Worm (Caenorhabditis elegans) whole organism, L3 larva: ENCODE data around the gene snap-29.

Experiments used
- R02D3.7 ChIP-seq: fragments of 150-350 bp; optimal IDR thresholded peaks from 2 replicates; lab custom pipeline; 2014; ENCODE audit warnings: missing biosample characterization, missing genetic modification characterization
- ZK546.5 ChIP-seq: sonication (generic microtip); optimal IDR thresholded peaks from 2 replicates; lab custom pipeline; 2017; ENCODE audit warnings: missing biosample characterization, missing genetic modification characterization
- aly-2 ChIP-seq: fragments of 150-350 bp; optimal IDR thresholded peaks from 2 replicates; lab custom pipeline; 2014; ENCODE audit warnings: missing biosample characterization, missing genetic modification characterization
- ama-1 ChIP-seq: fragments of 150-350 bp; optimal IDR thresholded peaks from 2 replicates; lab custom pipeline; 2018
- ceh-16 ChIP-seq: sonication (generic microtip); optimal IDR thresholded peaks from 2 replicates; lab custom pipeline; 2017; ENCODE audit warnings: missing biosample characterization, missing genetic modification characterization
- ceh-28 ChIP-seq: fragments of 150-350 bp; optimal IDR thresholded peaks from 2 replicates; lab custom pipeline; 2014; ENCODE audit warnings: missing biosample characterization, missing genetic modification reagents, missing genetic modification characterization
- ceh-82 ChIP-seq: fragments of 150-350 bp; optimal IDR thresholded peaks from 2 replicates; lab custom pipeline; 2014; ENCODE audit warnings: missing biosample characterization, missing genetic modification characterization
- daf-12 ChIP-seq: fragments of 150-350 bp; optimal IDR thresholded peaks from 2 replicates; lab custom pipeline; 2014; ENCODE audit warnings: missing biosample characterization, missing genetic modification reagents, missing genetic modification characterization
- egl-27 ChIP-seq: sonication (generic microtip); optimal IDR thresholded peaks from 4 replicates; lab custom pipeline; 2017; ENCODE audit warnings: missing biosample characterization, missing genetic modification reagents, missing genetic modification characterization
- egl-5 ChIP-seq: fragments of 150-350 bp; optimal IDR thresholded peaks from 2 replicates; lab custom pipeline; 2017; ENCODE audit warnings: missing biosample characterization, missing genetic modification reagents, missing genetic modification characterization, inconsistent platforms
- elt-1 ChIP-seq: fragments of 150-350 bp; optimal IDR thresholded peaks from 2 replicates; lab custom pipeline; 2014; ENCODE audit warnings: missing biosample characterization, missing genetic modification characterization
- elt-2 ChIP-seq: sonication (generic microtip); optimal IDR thresholded peaks from 2 replicates; lab custom pipeline; 2016; ENCODE audit warnings: missing genetic modification reagents, mild to moderate bottlenecking, missing genetic modification characterization, missing compliant biosample characterization
- elt-3 ChIP-seq, 3 experiments: fragments of 150-350 bp in 1 of 3; sonication (generic microtip) in 2 of 3; optimal IDR thresholded peaks; 2 replicates in 2 of 3; 4 replicates in 1 of 3; lab custom pipeline; 2014 to 2017; ENCODE audit warnings: missing biosample characterization in 3 of 3, missing genetic modification characterization in 3 of 3
- eor-1 ChIP-seq, 2 experiments: fragments of 150-350 bp; optimal IDR thresholded peaks; 2 replicates each; lab custom pipeline; 2014 to 2018; ENCODE audit warnings: missing biosample characterization in 2 of 2, missing genetic modification characterization in 2 of 2
- fkh-10 ChIP-seq: sonication (generic microtip); optimal IDR thresholded peaks from 2 replicates; lab custom pipeline; 2017; ENCODE audit warnings: missing biosample characterization, missing genetic modification reagents, missing genetic modification characterization
- fkh-2 ChIP-seq: fragments of 150-350 bp; optimal IDR thresholded peaks from 2 replicates; lab custom pipeline; 2014; ENCODE audit warnings: missing biosample characterization, missing genetic modification reagents, missing genetic modification characterization
- fos-1 ChIP-seq: fragments of 150-350 bp; optimal IDR thresholded peaks from 2 replicates; lab custom pipeline; 2014; ENCODE audit warnings: missing biosample characterization, missing genetic modification characterization
- jun-1 ChIP-seq: fragments of 150-350 bp; optimal IDR thresholded peaks from 2 replicates; lab custom pipeline; 2014; ENCODE audit warnings: missing biosample characterization, missing genetic modification reagents, missing genetic modification characterization
- lin-15B ChIP-seq: fragments of 150-350 bp; optimal IDR thresholded peaks from 2 replicates; lab custom pipeline; 2014; ENCODE audit warnings: missing biosample characterization, missing genetic modification characterization
- lin-39 ChIP-seq: fragments of 150-350 bp; optimal IDR thresholded peaks from 2 replicates; lab custom pipeline; 2018; ENCODE audit warnings: missing biosample characterization, missing genetic modification reagents, missing genetic modification characterization
- lsy-12 ChIP-seq: sonication (generic microtip); optimal IDR thresholded peaks from 2 replicates; lab custom pipeline; 2016; ENCODE audit warnings: mild to moderate bottlenecking, missing genetic modification characterization, missing compliant biosample characterization
- mdl-1 ChIP-seq: fragments of 150-350 bp; optimal IDR thresholded peaks from 2 replicates; lab custom pipeline; 2014; ENCODE audit warnings: missing biosample characterization, missing genetic modification characterization
- mml-1 ChIP-seq: fragments of 150-350 bp; sonication (generic microtip); optimal IDR thresholded peaks from 3 replicates; lab custom pipeline; 2014; ENCODE audit warnings: missing biosample characterization, missing genetic modification characterization
- nfya-1 ChIP-seq: sonication (generic microtip); optimal IDR thresholded peaks from 2 replicates; lab custom pipeline; 2017; ENCODE audit warnings: missing genetic modification characterization, mild to moderate bottlenecking, missing compliant biosample characterization, antibody characterized with exemption, moderate library complexity; ENCODE audit not compliant: insufficient read depth
- nhr-11 ChIP-seq: fragments of 150-350 bp; optimal IDR thresholded peaks from 2 replicates; lab custom pipeline; 2014; ENCODE audit warnings: missing biosample characterization, missing genetic modification characterization
- nhr-23 ChIP-seq: fragments of 150-350 bp; optimal IDR thresholded peaks from 2 replicates; lab custom pipeline; 2014; ENCODE audit warnings: missing biosample characterization, missing genetic modification reagents, missing genetic modification characterization
- nhr-237 ChIP-seq: fragments of 150-350 bp; optimal IDR thresholded peaks from 2 replicates; lab custom pipeline; 2014; ENCODE audit warnings: missing biosample characterization, missing genetic modification characterization
- nhr-25 ChIP-seq: sonication (generic microtip); optimal IDR thresholded peaks from 2 replicates; lab custom pipeline; 2017; ENCODE audit warnings: missing biosample characterization, missing genetic modification characterization
- nhr-28 ChIP-seq: fragments of 150-350 bp; optimal IDR thresholded peaks from 2 replicates; lab custom pipeline; 2014; ENCODE audit warnings: missing biosample characterization, missing genetic modification characterization
- nhr-43 ChIP-seq: sonication (generic microtip); optimal IDR thresholded peaks from 2 replicates; lab custom pipeline; 2016; ENCODE audit warnings: mild to moderate bottlenecking, missing genetic modification characterization, missing compliant biosample characterization; ENCODE audit not compliant: poor library complexity, severe bottlenecking
- nhr-67 ChIP-seq: fragments of 150-350 bp; optimal IDR thresholded peaks from 2 replicates; lab custom pipeline; 2014; ENCODE audit warnings: missing biosample characterization, missing genetic modification characterization
- nhr-76 ChIP-seq: fragments of 150-350 bp; sonication (generic microtip); optimal IDR thresholded peaks from 5 replicates; lab custom pipeline; 2014; ENCODE audit warnings: missing biosample characterization, missing genetic modification characterization
- pha-4 ChIP-seq: fragments of 150-350 bp; optimal IDR thresholded peaks from 2 replicates; lab custom pipeline; 2014; ENCODE audit warnings: missing biosample characterization, missing genetic modification reagents, missing genetic modification characterization
- pqm-1 ChIP-seq: fragments of 150-350 bp; optimal IDR thresholded peaks from 2 replicates; lab custom pipeline; 2017; ENCODE audit warnings: missing biosample characterization, missing genetic modification characterization, inconsistent platforms
- sea-2 ChIP-seq: fragments of 150-350 bp; sonication (generic microtip); optimal IDR thresholded peaks from 4 replicates; lab custom pipeline; 2014; ENCODE audit warnings: missing biosample characterization, missing genetic modification reagents, missing genetic modification characterization
- skn-1 ChIP-seq: fragments of 150-350 bp; optimal IDR thresholded peaks from 2 replicates; lab custom pipeline; 2014; ENCODE audit warnings: missing biosample characterization, missing genetic modification characterization
- snpc-4 ChIP-seq: fragments of 150-350 bp; optimal IDR thresholded peaks from 2 replicates; lab custom pipeline; 2014; ENCODE audit warnings: missing biosample characterization, missing genetic modification characterization
- tbx-2 ChIP-seq: sonication (generic microtip); optimal IDR thresholded peaks from 2 replicates; lab custom pipeline; 2016; ENCODE audit warnings: mild to moderate bottlenecking, missing genetic modification characterization, missing compliant biosample characterization
- unc-39 ChIP-seq: sonication (generic microtip); optimal IDR thresholded peaks from 4 replicates; lab custom pipeline; 2017; ENCODE audit warnings: missing biosample characterization, missing genetic modification characterization
- unc-62 ChIP-seq: fragments of 150-350 bp; sonication (generic microtip); optimal IDR thresholded peaks from 4 replicates; lab custom pipeline; 2014; ENCODE audit warnings: missing biosample characterization, missing genetic modification reagents, missing genetic modification characterization
- zag-1 ChIP-seq: fragments of 150-350 bp; optimal IDR thresholded peaks from 2 replicates; lab custom pipeline; 2014; ENCODE audit warnings: missing biosample characterization, missing genetic modification characterization
- ztf-11 ChIP-seq: fragments of 150-350 bp; optimal IDR thresholded peaks from 2 replicates; lab custom pipeline; 2014; ENCODE audit warnings: missing biosample characterization, missing genetic modification characterization
- ztf-4 ChIP-seq: fragments of 150-350 bp; optimal IDR thresholded peaks from 2 replicates; lab custom pipeline; 2014; ENCODE audit warnings: missing biosample characterization, missing genetic modification characterization

The snap-29 gene

DNA sequence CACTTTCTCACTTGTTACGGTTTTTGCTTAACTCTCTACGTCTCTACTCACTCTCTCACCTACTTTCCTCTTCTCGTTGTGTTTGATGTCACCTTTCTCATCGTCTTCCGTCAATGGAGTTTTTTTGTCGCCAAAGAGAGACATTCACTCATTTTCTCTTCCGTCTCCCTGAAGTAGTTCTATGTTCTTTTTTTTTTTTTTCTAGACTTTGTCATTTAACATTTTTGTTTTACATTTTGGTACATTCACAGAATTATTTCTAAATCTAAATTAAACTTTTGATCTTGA lies 24.7 kb downstream of the snap-29 start:
- TF ChIP-seq nhr-23 (peak; percentile 67), ceh-28 (tag; lab: Kevin White, UChicago) (no peak), sea-2 (GFP tag; lab: Kevin White, UChicago) (no peak), nhr-11 (tag; lab: Kevin White, UChicago) (no peak), nhr-28 (tag; lab: Kevin White, UChicago) (no peak), lin-39 (no peak), elt-3 (tag; optimal IDR thresholded peaks at IDR 0.05; lab: Kevin White, UChicago) (no peak), fkh-10 (GFP tag; lab: Kevin White, UChicago) (no peak), unc-39 (tag; lab: Kevin White, UChicago) (no peak), fkh-2 (no peak), nhr-67 (no peak), R02D3.7 (no peak), snpc-4 (tag; lab: Kevin White, UChicago) (no peak), fos-1 (tag; lab: Kevin White, UChicago) (no peak), ZK546.5 (tag; lab: Kevin White, UChicago) (no peak), elt-2 (tag; lab: Kevin White, UChicago) (no peak), egl-5 (tag; lab: Kevin White, UChicago) (no peak), lin-15B (tag; lab: Kevin White, UChicago) (no peak), nfya-1 (no peak), nhr-25 (peak; percentile 63), elt-1 (no peak), ztf-11 (no peak), eor-1 (tag; optimal IDR thresholded peaks at IDR 0.05; lab: Kevin White, UChicago) (no peak), ceh-82 (tag; lab: Kevin White, UChicago) (no peak), zag-1 (no peak), pha-4 (peak; percentile 3), mml-1 (no peak), pqm-1 (tag; lab: Kevin White, UChicago) (no peak), nhr-43 (tag; lab: Kevin White, UChicago) (peak; percentile 26)
- TF ChIP-seq, all 47 proteins: peak for 4

DNA sequence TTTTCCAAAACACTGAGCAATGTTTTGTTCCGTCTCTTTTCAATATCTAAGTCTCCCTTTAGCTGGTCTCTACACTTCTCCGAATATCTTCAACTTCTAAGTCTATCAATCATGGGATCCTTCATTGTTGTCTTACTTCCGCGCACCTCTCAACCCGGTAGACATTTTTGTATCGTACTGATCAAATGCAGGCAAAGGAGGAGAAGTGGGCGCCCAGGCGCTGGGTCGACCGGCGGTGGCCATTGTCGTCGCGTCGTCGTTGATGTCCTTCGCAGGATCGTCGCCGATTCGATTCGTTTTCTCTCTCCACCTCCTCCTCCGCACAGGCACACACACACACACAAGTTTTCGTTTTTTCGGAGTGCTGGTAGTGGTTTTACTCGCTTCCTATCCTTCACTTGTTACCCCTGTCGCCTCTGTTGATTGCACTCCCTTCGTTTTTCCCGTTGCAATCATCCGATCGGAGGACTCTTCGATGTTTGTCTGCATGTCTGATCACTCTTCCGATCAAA lies 25.4 kb downstream of the snap-29 start:
- no peak for TF ChIP-seq lin-39
- TF ChIP-seq aly-2 (tag; lab: Kevin White, UChicago): no peak
- peak; percentile 69 for TF ChIP-seq nhr-43 (tag; lab: Kevin White, UChicago)

DNA sequence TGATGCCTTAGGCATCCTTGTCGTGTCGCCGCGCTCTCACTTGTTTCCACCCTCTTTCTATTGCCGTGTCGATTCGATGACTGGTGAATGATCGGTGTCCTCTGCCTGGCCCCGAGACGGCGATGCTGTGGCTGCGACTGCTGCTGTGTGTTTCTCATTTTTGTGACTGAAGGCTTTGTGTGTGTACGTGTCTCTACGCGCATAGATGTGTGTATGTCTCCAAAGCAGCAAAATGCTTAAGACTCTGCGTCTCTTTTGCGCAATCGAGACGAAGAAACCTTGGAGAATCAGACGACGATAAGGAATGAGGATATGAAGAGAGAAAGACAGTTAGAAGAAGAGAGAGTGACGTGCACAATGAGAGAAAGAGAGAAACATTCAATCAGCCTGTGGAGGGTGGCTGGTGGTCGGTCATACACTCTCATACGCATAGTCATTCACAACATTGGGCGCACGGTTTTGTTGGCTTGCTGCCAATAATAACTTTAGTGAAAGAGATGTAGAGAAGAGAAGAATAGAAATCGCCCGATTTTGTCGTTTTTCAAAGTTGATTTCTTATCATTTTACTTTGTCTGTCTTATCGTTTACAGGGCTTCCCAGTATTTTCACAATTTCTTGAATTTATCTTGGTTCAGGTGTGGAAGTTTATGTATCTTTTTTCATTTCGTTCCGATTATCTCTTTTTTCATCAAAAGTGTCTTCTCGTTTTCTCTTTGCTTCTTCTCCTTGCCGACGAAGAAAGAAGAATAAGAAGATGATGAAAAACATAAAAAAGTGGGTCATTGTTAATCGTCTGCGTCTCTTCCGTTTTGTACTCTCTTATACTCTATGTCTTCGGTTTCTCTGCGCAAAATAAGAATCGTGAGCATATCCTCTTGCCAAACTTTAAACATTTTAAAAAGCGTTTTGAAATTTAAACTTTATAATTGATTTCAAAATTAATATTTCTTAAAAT lies 26.1 kb downstream of the snap-29 start:
- peak in 1 of 2 experiments; percentile 75 for TF ChIP-seq eor-1 (tag; optimal IDR thresholded peaks at IDR 0.05; lab: Kevin White, UChicago)
- TF ChIP-seq jun-1 (tag; lab: Kevin White, UChicago): peak; percentile 95
- peak; percentile 70 for TF ChIP-seq ztf-4 (tag; lab: Kevin White, UChicago)
- TF ChIP-seq pha-4: peak; percentile 99
- TF ChIP-seq ztf-11: no peak
- no peak for TF ChIP-seq nhr-237 (tag; lab: Kevin White, UChicago)
- peak; percentile 69 for TF ChIP-seq elt-1
- no peak for TF ChIP-seq nhr-76 (tag; lab: Kevin White, UChicago)
- no peak for TF ChIP-seq ZK546.5 (tag; lab: Kevin White, UChicago)
- TF ChIP-seq nhr-25: peak; percentile 99
- TF ChIP-seq nfya-1: peak; percentile 98
- TF ChIP-seq sea-2 (GFP tag; lab: Kevin White, UChicago): peak; percentile 86
- peak; percentile 82 for TF ChIP-seq zag-1
- peak; percentile 95 for TF ChIP-seq mdl-1 (tag; lab: Kevin White, UChicago)
- peak; percentile 97 for TF ChIP-seq lin-39
- peak; percentile 99 for TF ChIP-seq unc-62 (GFP tag; lab: Kevin White, UChicago)
- peak; percentile 90 for TF ChIP-seq ama-1 (lab: Kevin White, UChicago)
- TF ChIP-seq R02D3.7: peak; percentile 77
- peak; percentile 93 for TF ChIP-seq ceh-28 (tag; lab: Kevin White, UChicago)
- TF ChIP-seq elt-3 (tag; optimal IDR thresholded peaks at IDR 0.05; lab: Kevin White, UChicago): peak in 1 of 3 experiments; percentile 69
- peak; percentile 82 for TF ChIP-seq fkh-10 (GFP tag; lab: Kevin White, UChicago)
- TF ChIP-seq mml-1: peak; percentile 40
- TF ChIP-seq nhr-11 (tag; lab: Kevin White, UChicago): peak; percentile 98
- TF ChIP-seq ceh-16 (tag; lab: Kevin White, UChicago): no peak
- peak; percentile 91 for TF ChIP-seq lsy-12
- TF ChIP-seq egl-27: peak; percentile 91
- TF ChIP-seq tbx-2 (tag; lab: Kevin White, UChicago): peak; percentile 92
- TF ChIP-seq daf-12 (tag; lab: Kevin White, UChicago): peak; percentile 41
- peak; percentile 70 for TF ChIP-seq nhr-43 (tag; lab: Kevin White, UChicago)
- TF ChIP-seq nhr-67: peak; percentile 17
- TF ChIP-seq aly-2 (tag; lab: Kevin White, UChicago): peak; percentile 89
- TF ChIP-seq pqm-1 (tag; lab: Kevin White, UChicago): peak; percentile 62
- TF ChIP-seq lin-15B (tag; lab: Kevin White, UChicago): peak; percentile 74
- TF ChIP-seq snpc-4 (tag; lab: Kevin White, UChicago): peak; percentile 88
- no peak for TF ChIP-seq fkh-2
- peak; percentile 72 for TF ChIP-seq fos-1 (tag; lab: Kevin White, UChicago)
- TF ChIP-seq skn-1 (tag; lab: Kevin White, UChicago): peak; percentile 89
- peak; percentile 93 for TF ChIP-seq elt-2 (tag; lab: Kevin White, UChicago)
- TF ChIP-seq ceh-82 (tag; lab: Kevin White, UChicago): peak; percentile 75
- TF ChIP-seq unc-39 (tag; lab: Kevin White, UChicago): no peak
